Worm (Caenorhabditis elegans) whole organism, late embryonic: ENCODE data around the gene txbp-3.
"Not testable (repeated sequence)": the region's sequence is repeated elsewhere in the genome, so short reads cannot be mapped to it uniquely, and the experiment has no call there.

Experiments used
- C08G9.2 ChIP-seq: sonication (generic microtip); optimal IDR thresholded peaks from 2 replicates; lab custom pipeline; 2016; ENCODE audit warnings: mild to moderate bottlenecking, missing genetic modification characterization, moderate library complexity, missing compliant biosample characterization
- Y22D7AL.16 ChIP-seq: sonication (generic microtip); optimal IDR thresholded peaks from 2 replicates; lab custom pipeline; 2016; ENCODE audit warnings: missing genetic modification characterization, missing compliant biosample characterization
- ama-1 ChIP-seq: fragments of 150-350 bp; optimal IDR thresholded peaks from 2 replicates; lab custom pipeline; 2014
- ceh-2 ChIP-seq: sonication (generic microtip); optimal IDR thresholded peaks from 2 replicates; lab custom pipeline; 2016; ENCODE audit warnings: missing genotype, missing genetic modification characterization, missing compliant biosample characterization
- dve-1 ChIP-seq: sonication (generic microtip); optimal IDR thresholded peaks from 2 replicates; lab custom pipeline; 2017; ENCODE audit warnings: antibody characterized with exemption, mild to moderate bottlenecking, missing genetic modification characterization, missing compliant biosample characterization
- elt-2 ChIP-seq: sonication (generic microtip); optimal IDR thresholded peaks from 2 replicates; lab custom pipeline; 2016; ENCODE audit warnings: missing genetic modification reagents, missing genetic modification characterization, missing compliant biosample characterization
- fkh-6 ChIP-seq: sonication (generic microtip); optimal IDR thresholded peaks from 2 replicates; lab custom pipeline; 2016; ENCODE audit warnings: missing genetic modification characterization, missing compliant biosample characterization
- lin-11 ChIP-seq: fragments of 200-800 bp; sonication (Bioruptor generic); optimal IDR thresholded peaks from 2 replicates; lab custom pipeline; 2018; ENCODE audit warnings: mild to moderate bottlenecking, missing genetic modification characterization, missing compliant biosample characterization
- pag-3 ChIP-seq: sonication (generic microtip); optimal IDR thresholded peaks from 2 replicates; lab custom pipeline; 2016; ENCODE audit warnings: missing compliant biosample characterization, missing genetic modification characterization, borderline replicate concordance
- pha-4 ChIP-seq: fragments of 150-350 bp; optimal IDR thresholded peaks from 2 replicates; lab custom pipeline; 2018; ENCODE audit warnings: missing biosample characterization, missing genetic modification reagents, missing genetic modification characterization
- tbx-2 ChIP-seq: sonication (generic microtip); optimal IDR thresholded peaks from 2 replicates; lab custom pipeline; 2016; ENCODE audit warnings: missing genetic modification characterization, missing compliant biosample characterization

- TF ChIP-seq tbx-2 (tag; lab: Kevin White, UChicago); dve-1 (tag; lab: Kevin White, UChicago); ama-1 (lab: Kevin White, UChicago); elt-2 (tag; lab: Kevin White, UChicago); lin-11 (tag; lab: Kevin White, UChicago); pha-4 (tag; lab: Kevin White, UChicago); Y22D7AL.16 (tag; lab: Kevin White, UChicago); C08G9.2 (tag; lab: Kevin White, UChicago); fkh-6 (tag; lab: Kevin White, UChicago); ceh-2 (tag; lab: Kevin White, UChicago); pag-3 (tag; lab: Kevin White, UChicago): not testable (repeated sequence)
Observed at ce11 chrIII:5062406-5062805, 15.1 kb upstream of the txbp-3 start, which contains the start of gene C45G9.4.
